Fruit fly (Drosophila melanogaster) whole organism, embryonic: ENCODE data around the gene CG4950.

Source experiments
- BtbVII ChIP-seq: fragments of 200-800 bp; sonication (Bioruptor generic); optimal IDR thresholded peaks from 3 replicates; lab custom pipeline; 2017; ENCODE audit warnings: missing biosample characterization, mild to moderate bottlenecking, missing genetic modification characterization
- CG1024 ChIP-seq: fragments of 200-800 bp; sonication (Bioruptor generic); IDR thresholded peaks from 2 replicates; pipeline ENCODE4 v1.3.6; 2022; ENCODE audit warnings: missing biosample characterization, missing genetic modification characterization
- CG10462 ChIP-seq: fragments of 200-800 bp; sonication (Bioruptor generic); optimal IDR thresholded peaks from 2 replicates; lab custom pipeline; 2016; ENCODE audit warnings: missing biosample characterization, missing genetic modification characterization
- CG11093 ChIP-seq: fragments of 200-800 bp; sonication (Bioruptor generic); IDR thresholded peaks from 3 replicates; pipeline ENCODE4 v1.3.6; 2022; ENCODE audit warnings: missing biosample characterization, missing genetic modification characterization
- CG11456 ChIP-seq: fragments of 200-800 bp; sonication (Bioruptor generic); IDR thresholded peaks from 3 replicates; pipeline ENCODE4 v1.3.6; 2022; ENCODE audit warnings: missing biosample characterization, missing genetic modification characterization
- CG11504 ChIP-seq: fragments of 200-800 bp; sonication (Bioruptor generic); optimal IDR thresholded peaks from 3 replicates; lab custom pipeline; 2019; ENCODE audit warnings: missing biosample characterization, mild to moderate bottlenecking, missing genetic modification characterization, moderate library complexity
- CG12104 ChIP-seq: fragments of 200-800 bp; sonication (Bioruptor generic); optimal IDR thresholded peaks from 3 replicates; lab custom pipeline; 2016; ENCODE audit warnings: missing biosample characterization, missing genetic modification characterization
- CG13894 ChIP-seq: fragments of 200-800 bp; sonication (Bioruptor generic); optimal IDR thresholded peaks from 3 replicates; lab custom pipeline; 2018; ENCODE audit warnings: missing biosample characterization, mild to moderate bottlenecking, missing genetic modification characterization, moderate library complexity
- CG14965 ChIP-seq: fragments of 200-800 bp; sonication (Bioruptor generic); optimal IDR thresholded peaks from 2 replicates; lab custom pipeline; 2016; ENCODE audit warnings: missing biosample characterization, missing genetic modification characterization, borderline replicate concordance
- CG17612 ChIP-seq: fragments of 200-800 bp; sonication (Bioruptor generic); IDR thresholded peaks from 2 replicates; pipeline ENCODE4 v1.3.6; 2022; ENCODE audit warnings: missing biosample characterization, missing genetic modification characterization
- CG2678 ChIP-seq: fragments of 200-800 bp; sonication (Bioruptor generic); optimal IDR thresholded peaks from 3 replicates; lab custom pipeline; 2019; ENCODE audit warnings: missing biosample characterization, mild to moderate bottlenecking, missing genetic modification characterization, moderate library complexity
- CG3065 ChIP-seq: fragments of 200-800 bp; sonication (Bioruptor generic); optimal IDR thresholded peaks from 2 replicates; lab custom pipeline; 2016; ENCODE audit warnings: missing biosample characterization, missing genetic modification characterization
- CG34224 ChIP-seq: fragments of 200-800 bp; sonication (Bioruptor generic); IDR thresholded peaks from 3 replicates; pipeline ENCODE4 v1.3.6; 2022; ENCODE audit warnings: missing biosample characterization, missing genetic modification characterization; ENCODE audit not compliant: partially characterized antibody
- CG3726 ChIP-seq: fragments of 200-800 bp; sonication (Bioruptor generic); IDR thresholded peaks from 3 replicates; pipeline ENCODE4, ENCODE4 v1.3.6; 2022; ENCODE audit warnings: missing biosample characterization, missing genetic modification characterization
- CG4730 ChIP-seq: fragments of 200-800 bp; sonication (Bioruptor generic); IDR thresholded peaks from 2 replicates; pipeline ENCODE4 v1.3.6; 2022; ENCODE audit warnings: missing biosample characterization, missing genetic modification characterization
- CG6765 ChIP-seq: fragments of 200-800 bp; sonication (Bioruptor generic); optimal IDR thresholded peaks from 3 replicates; lab custom pipeline; 2017; ENCODE audit warnings: missing biosample characterization, mild to moderate bottlenecking, missing genetic modification characterization
- CG6854 ChIP-seq: fragments of 200-800 bp; sonication (Bioruptor generic); optimal IDR thresholded peaks from 3 replicates; lab custom pipeline; 2017; ENCODE audit warnings: missing biosample characterization, mild to moderate bottlenecking, missing genetic modification characterization
- CG7987 ChIP-seq: fragments of 200-800 bp; sonication (Bioruptor generic); optimal IDR thresholded peaks from 2 replicates; lab custom pipeline; 2018; ENCODE audit warnings: missing biosample characterization, mild to moderate bottlenecking, missing genetic modification characterization, moderate library complexity
- CG9437 ChIP-seq: fragments of 200-800 bp; sonication (Bioruptor generic); optimal IDR thresholded peaks from 2 replicates; lab custom pipeline; 2018; ENCODE audit warnings: missing biosample characterization, mild to moderate bottlenecking, missing genetic modification characterization
- D19B ChIP-seq: fragments of 200-800 bp; sonication (Bioruptor generic); optimal IDR thresholded peaks from 2 replicates; lab custom pipeline; 2017; ENCODE audit warnings: missing biosample characterization, mild to moderate bottlenecking, missing genetic modification characterization
- Dbx ChIP-seq: fragments of 200-800 bp; sonication (Bioruptor generic); IDR thresholded peaks from 3 replicates; pipeline ENCODE4 v1.3.6; 2022; ENCODE audit warnings: missing biosample characterization, missing genetic modification characterization
- Deaf1 ChIP-seq: fragments of 200-800 bp; optimal IDR thresholded peaks from 3 replicates; lab custom pipeline; 2019; ENCODE audit warnings: missing biosample characterization, mild to moderate bottlenecking, missing genetic modification characterization, moderate library complexity
- Doc2 ChIP-seq: fragments of 200-800 bp; sonication (Bioruptor generic); IDR thresholded peaks from 2 replicates; pipeline ENCODE4 v1.3.6; 2022; ENCODE audit warnings: missing biosample characterization, missing genetic modification characterization
- E2f2 ChIP-seq: fragments of 200-800 bp; sonication (Bioruptor generic); IDR thresholded peaks from 2 replicates; pipeline ENCODE4 v1.3.6; 2022; ENCODE audit warnings: missing biosample characterization, missing genetic modification characterization
- H2.0 ChIP-seq: fragments of 200-800 bp; sonication (Bioruptor generic); IDR thresholded peaks from 2 replicates; pipeline ENCODE4 v1.3.6; 2022; ENCODE audit warnings: missing biosample characterization, missing genetic modification characterization
- HLHmδ ChIP-seq: fragments of 200-800 bp; sonication (Bioruptor generic); optimal IDR thresholded peaks from 2 replicates; lab custom pipeline; 2018; ENCODE audit warnings: missing biosample characterization, mild to moderate bottlenecking, missing genetic modification characterization, moderate library complexity
- Hr78 ChIP-seq, 2 experiments: fragments of 200-800 bp in 1 of 2; fragments of >200 bp in 1 of 2; sonication (Bioruptor generic) in 1 of 2; optimal IDR thresholded peaks; 2 replicates each; lab custom pipeline; 2017 to 2019; ENCODE audit warnings: missing biosample characterization in 2 of 2, missing genetic modification characterization in 2 of 2, mild to moderate bottlenecking in 1 of 2, moderate library complexity in 1 of 2
- Oli ChIP-seq: fragments of 200-800 bp; sonication (Bioruptor generic); optimal IDR thresholded peaks from 2 replicates; lab custom pipeline; 2018; ENCODE audit warnings: missing biosample characterization, mild to moderate bottlenecking, missing genetic modification characterization, moderate library complexity
- Ptx1 ChIP-seq: fragments of 200-800 bp; sonication (Bioruptor generic); IDR thresholded peaks from 2 replicates; pipeline ENCODE4 v1.3.6; 2022; ENCODE audit warnings: missing biosample characterization, missing genetic modification characterization
- Sox102F ChIP-seq: fragments of 200-800 bp; sonication (Bioruptor generic); optimal IDR thresholded peaks from 2 replicates; lab custom pipeline; 2018; ENCODE audit warnings: missing biosample characterization, mild to moderate bottlenecking, missing genetic modification characterization, moderate library complexity
- ab ChIP-seq: fragments of 200-800 bp; sonication (Bioruptor generic); optimal IDR thresholded peaks from 2 replicates; lab custom pipeline; 2016; ENCODE audit warnings: missing biosample characterization, missing genetic modification characterization
- ato ChIP-seq: fragments of 200-800 bp; sonication (Bioruptor generic); IDR thresholded peaks from 2 replicates; pipeline ENCODE4 v1.3.6; 2022; ENCODE audit warnings: missing biosample characterization, missing genetic modification characterization; ENCODE audit not compliant: partially characterized antibody
- cas ChIP-seq: fragments of 200-800 bp; sonication (Bioruptor generic); IDR thresholded peaks from 2 replicates; pipeline ENCODE4 v1.3.6; 2022; ENCODE audit warnings: missing biosample characterization, missing genetic modification characterization
- chinmo ChIP-seq: fragments of 200-800 bp; sonication (Bioruptor generic); IDR thresholded peaks from 4 replicates; pipeline ENCODE4 v1.3.6; 2022; ENCODE audit warnings: missing biosample characterization, missing genetic modification characterization; ENCODE audit not compliant: partially characterized antibody
- dati ChIP-seq: fragments of 200-800 bp; sonication (Bioruptor generic); IDR thresholded peaks from 2 replicates; pipeline ENCODE4 v1.3.6; 2022; ENCODE audit warnings: missing biosample characterization, missing genetic modification characterization
- dmrt11E ChIP-seq: fragments of 200-800 bp; sonication (Bioruptor generic); optimal IDR thresholded peaks from 3 replicates; lab custom pipeline; 2018; ENCODE audit warnings: missing biosample characterization, mild to moderate bottlenecking, missing genetic modification characterization, moderate library complexity
- dpn ChIP-seq, 2 experiments: fragments of 200-800 bp; sonication (Bioruptor generic); optimal IDR thresholded peaks; 3 replicates each; lab custom pipeline; 2016; ENCODE audit warnings: missing biosample characterization in 2 of 2, missing genetic modification characterization in 2 of 2
- en ChIP-seq: fragments of 200-800 bp; sonication (Bioruptor generic); optimal IDR thresholded peaks from 2 replicates; lab custom pipeline; 2016; ENCODE audit warnings: missing biosample characterization, missing genetic modification characterization
- fd102C ChIP-seq: fragments of 200-800 bp; sonication (Bioruptor generic); optimal IDR thresholded peaks from 2 replicates; lab custom pipeline; 2018; ENCODE audit warnings: missing biosample characterization, mild to moderate bottlenecking, missing genetic modification characterization, moderate library complexity
- gcm2 ChIP-seq: fragments of 200-800 bp; sonication (Bioruptor generic); optimal IDR thresholded peaks from 2 replicates; lab custom pipeline; 2016; ENCODE audit warnings: missing biosample characterization, missing genetic modification characterization
- gro ChIP-seq: fragments of 200-800 bp; sonication (Bioruptor generic); optimal IDR thresholded peaks from 2 replicates; lab custom pipeline; 2016; ENCODE audit warnings: missing biosample characterization, missing genetic modification characterization
- kay ChIP-seq: fragments of 200-800 bp; sonication (Bioruptor generic); optimal IDR thresholded peaks from 2 replicates; lab custom pipeline; 2016; ENCODE audit warnings: missing biosample characterization, missing genetic modification characterization
- oc ChIP-seq: fragments of 200-800 bp; sonication (Bioruptor generic); optimal IDR thresholded peaks from 2 replicates; lab custom pipeline; 2018; ENCODE audit warnings: missing biosample characterization, mild to moderate bottlenecking, missing genetic modification characterization, moderate library complexity
- odd ChIP-seq: fragments of 200-800 bp; sonication (Bioruptor generic); optimal IDR thresholded peaks from 2 replicates; lab custom pipeline; 2017; ENCODE audit warnings: missing biosample characterization, mild to moderate bottlenecking, missing genetic modification characterization
- pnt ChIP-seq: fragments of 200-800 bp; sonication (Bioruptor generic); optimal IDR thresholded peaks from 3 replicates; lab custom pipeline; 2016; ENCODE audit warnings: missing biosample characterization, missing genetic modification characterization
- prd ChIP-seq, 3 experiments: fragments of >200 bp in 2 of 3; fragments of 200-800 bp in 1 of 3; sonication (Bioruptor generic) in 1 of 3; optimal IDR thresholded peaks in 2 of 3; IDR thresholded peaks in 1 of 3; 2 replicates in 2 of 3; 3 replicates in 1 of 3; pipeline versions ENCODE4 v1.3.6 to Lab custom; 2017 to 2022; ENCODE audit warnings: missing biosample characterization in 1 of 3, missing genetic modification characterization in 1 of 3
- rib ChIP-seq: fragments of 200-800 bp; sonication (Bioruptor generic); IDR thresholded peaks from 2 replicates; pipeline ENCODE4 v1.3.6; 2022; ENCODE audit warnings: missing biosample characterization, missing genetic modification characterization
- salm ChIP-seq: fragments of 200-800 bp; sonication (Bioruptor generic); optimal IDR thresholded peaks from 2 replicates; lab custom pipeline; 2018; ENCODE audit warnings: missing biosample characterization, mild to moderate bottlenecking, missing genetic modification characterization
- schlank ChIP-seq: fragments of 200-800 bp; sonication (Bioruptor generic); optimal IDR thresholded peaks from 2 replicates; lab custom pipeline; 2018; ENCODE audit warnings: missing biosample characterization, mild to moderate bottlenecking, missing genetic modification characterization
- unpg ChIP-seq: fragments of 200-800 bp; sonication (Bioruptor generic); optimal IDR thresholded peaks from 3 replicates; lab custom pipeline; 2018; ENCODE audit warnings: missing biosample characterization, mild to moderate bottlenecking, missing genetic modification characterization, moderate library complexity

Gene CG4950

DNA sequence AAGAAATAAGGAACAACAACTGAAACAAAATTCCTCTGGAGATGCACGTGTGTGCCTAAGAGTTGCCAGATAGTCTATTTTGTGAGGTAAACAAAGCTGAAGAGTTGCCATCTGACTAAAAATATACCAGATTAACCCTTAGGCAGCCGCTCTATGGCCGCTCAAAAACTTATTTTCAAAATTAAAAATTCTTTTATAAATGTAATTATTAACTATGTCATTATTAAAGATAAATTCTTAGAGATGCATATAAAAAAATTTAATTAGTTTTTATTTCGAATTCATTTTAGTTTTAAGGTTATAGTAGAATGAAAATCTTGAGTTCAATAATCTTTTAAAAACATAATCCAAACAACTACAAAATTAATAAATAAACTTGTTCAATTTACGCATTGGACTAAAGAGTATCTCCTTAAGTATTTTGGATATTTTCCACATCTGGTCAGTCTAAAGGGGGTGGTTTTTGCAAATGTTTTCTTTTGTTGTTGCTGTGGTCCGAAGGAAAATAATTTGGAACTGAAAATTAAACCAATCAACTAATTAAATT lies 39.2 kb downstream of the CG4950 start, which contains the start of gene Tmx3 (continued):
- no peak for TF ChIP-seq ato (GFP tag; lab: Robert Waterston, UW)
- TF ChIP-seq CG11093 (GFP tag; lab: Robert Waterston, UW), result peak; percentile 85
- TF ChIP-seq Hr78 (GFP tag; optimal IDR thresholded peaks at IDR 0.05; lab: Kevin White, UChicago), result no peak
- TF ChIP-seq ab, result no peak
- peak; percentile 81 for TF ChIP-seq Oli (tag; lab: Kevin White, UChicago)
- peak; percentile 76 for TF ChIP-seq CG12104 (GFP tag; lab: Kevin White, UChicago)
- no peak for TF ChIP-seq Deaf1 (tag; lab: Kevin White, UChicago)
- no peak for TF ChIP-seq odd (GFP tag; lab: Kevin White, UChicago)
- TF ChIP-seq H2.0 (GFP tag; lab: Robert Waterston, UW), result peak; percentile 94
- peak; percentile 86 for TF ChIP-seq cas (GFP tag; lab: Robert Waterston, UW)
- TF ChIP-seq CG6765 (GFP tag; lab: Kevin White, UChicago), result peak; percentile 58
- no peak for TF ChIP-seq BtbVII (GFP tag; lab: Kevin White, UChicago)
- no peak for TF ChIP-seq unpg (GFP tag; lab: Kevin White, UChicago)
- TF ChIP-seq gro (GFP tag; lab: Kevin White, UChicago), result no peak
- TF ChIP-seq schlank, result peak; percentile 27
- peak; percentile 88 for TF ChIP-seq CG1024 (GFP tag; lab: Robert Waterston, UW)
- TF ChIP-seq CG2678, result peak; percentile 92
- TF ChIP-seq dati (GFP tag; lab: Robert Waterston, UW), result peak; percentile 72
- no peak for TF ChIP-seq fd102C
- TF ChIP-seq CG9437 (GFP tag; lab: Kevin White, UChicago), result peak; percentile 74
- TF ChIP-seq HLHmδ, result no peak
- TF ChIP-seq CG14965 (GFP tag; lab: Kevin White, UChicago), result no peak
- TF ChIP-seq gcm2 (GFP tag; lab: Kevin White, UChicago), result peak; percentile 46
- TF ChIP-seq CG11456, result peak; percentile 95
- peak; percentile 95 for TF ChIP-seq Ptx1 (GFP tag; lab: Robert Waterston, UW)
- TF ChIP-seq CG17612 (GFP tag; lab: Robert Waterston, UW), result no peak; the same call in 1 of the 2 replicates
- TF ChIP-seq Doc2 (GFP tag; lab: Robert Waterston, UW), result no peak
- TF ChIP-seq dmrt11E (tag; lab: Kevin White, UChicago), result peak; percentile 89
- peak; percentile 89 for TF ChIP-seq CG3726
- TF ChIP-seq CG7987 (GFP tag; lab: Kevin White, UChicago), result no peak
- TF ChIP-seq oc, result peak; percentile 78
- TF ChIP-seq rib (GFP tag; lab: Robert Waterston, UW), result peak; percentile 92
- TF ChIP-seq dpn (GFP tag; optimal IDR thresholded peaks at IDR 0.05; lab: Kevin White, UChicago), result peak; percentile 66 to 90
- TF ChIP-seq salm (tag; lab: Kevin White, UChicago), result no peak
- peak; percentile 82 for TF ChIP-seq CG3065 (GFP tag; lab: Kevin White, UChicago)
- peak; percentile 73 for TF ChIP-seq E2f2 (GFP tag; lab: Robert Waterston, UW)
- TF ChIP-seq Dbx (GFP tag; lab: Robert Waterston, UW), result peak; percentile 95
- peak; percentile 91 for TF ChIP-seq CG11504 (tag; lab: Kevin White, UChicago)
- no peak for TF ChIP-seq prd (optimal IDR thresholded peaks at IDR 0.05; lab: Kevin White, UChicago)
- TF ChIP-seq prd (GFP tag; IDR thresholded peaks at IDR 0.05; lab: Robert Waterston, UW), result peak; percentile 96
- TF ChIP-seq CG10462 (GFP tag; lab: Kevin White, UChicago), result peak; percentile 65
- peak; percentile 67 for TF ChIP-seq D19B (GFP tag; lab: Kevin White, UChicago)
- TF ChIP-seq pnt (GFP tag; lab: Kevin White, UChicago), result peak; percentile 55
- no peak for TF ChIP-seq CG34224 (GFP tag; lab: Robert Waterston, UW)
- peak; percentile 11 for TF ChIP-seq CG6854 (GFP tag; lab: Kevin White, UChicago)
- TF ChIP-seq chinmo (GFP tag; lab: Robert Waterston, UW), result no peak
- TF ChIP-seq Sox102F (GFP tag; lab: Kevin White, UChicago), result peak; percentile 92
- no peak for TF ChIP-seq CG13894 (tag; lab: Kevin White, UChicago)
- peak; percentile 88 for TF ChIP-seq CG4730 (GFP tag; lab: Robert Waterston, UW)
- TF ChIP-seq kay (GFP tag; lab: Kevin White, UChicago), result peak; percentile 76
- no peak for TF ChIP-seq en (GFP tag; lab: Kevin White, UChicago)
